Worm (Caenorhabditis elegans) whole organism, L3 larva: ENCODE results near the gene Y43F8B.11.

Experiments used
- R02D3.7 ChIP-seq: fragments of 150-350 bp; optimal IDR thresholded peaks from 2 replicates; lab custom pipeline; 2014; ENCODE audit warnings: missing biosample characterization, missing genetic modification characterization
- aly-2 ChIP-seq: fragments of 150-350 bp; optimal IDR thresholded peaks from 2 replicates; lab custom pipeline; 2014; ENCODE audit warnings: missing biosample characterization, missing genetic modification characterization
- ama-1 ChIP-seq: fragments of 150-350 bp; optimal IDR thresholded peaks from 2 replicates; lab custom pipeline; 2018
- ceh-28 ChIP-seq: fragments of 150-350 bp; optimal IDR thresholded peaks from 2 replicates; lab custom pipeline; 2014; ENCODE audit warnings: missing biosample characterization, missing genetic modification reagents, missing genetic modification characterization
- ceh-82 ChIP-seq: fragments of 150-350 bp; optimal IDR thresholded peaks from 2 replicates; lab custom pipeline; 2014; ENCODE audit warnings: missing biosample characterization, missing genetic modification characterization
- ceh-9 ChIP-seq: sonication (generic microtip); optimal IDR thresholded peaks from 2 replicates; lab custom pipeline; 2018; ENCODE audit warnings: missing biosample characterization, missing genetic modification characterization
- daf-12 ChIP-seq: fragments of 150-350 bp; optimal IDR thresholded peaks from 2 replicates; lab custom pipeline; 2014; ENCODE audit warnings: missing biosample characterization, missing genetic modification reagents, missing genetic modification characterization
- egl-5 ChIP-seq: fragments of 150-350 bp; optimal IDR thresholded peaks from 2 replicates; lab custom pipeline; 2017; ENCODE audit warnings: missing biosample characterization, missing genetic modification reagents, missing genetic modification characterization, inconsistent platforms
- elt-1 ChIP-seq: fragments of 150-350 bp; optimal IDR thresholded peaks from 2 replicates; lab custom pipeline; 2014; ENCODE audit warnings: missing biosample characterization, missing genetic modification characterization
- elt-3 ChIP-seq, 3 experiments: fragments of 150-350 bp in 1 of 3; sonication (generic microtip) in 2 of 3; optimal IDR thresholded peaks; 2 replicates in 2 of 3; 4 replicates in 1 of 3; lab custom pipeline; 2014 to 2017; ENCODE audit warnings: missing biosample characterization in 3 of 3, missing genetic modification characterization in 3 of 3
- fkh-2 ChIP-seq: fragments of 150-350 bp; optimal IDR thresholded peaks from 2 replicates; lab custom pipeline; 2014; ENCODE audit warnings: missing biosample characterization, missing genetic modification reagents, missing genetic modification characterization
- fos-1 ChIP-seq: fragments of 150-350 bp; optimal IDR thresholded peaks from 2 replicates; lab custom pipeline; 2014; ENCODE audit warnings: missing biosample characterization, missing genetic modification characterization
- hmg-11 ChIP-seq: sonication (generic microtip); optimal IDR thresholded peaks from 2 replicates; lab custom pipeline; 2016; ENCODE audit warnings: missing genetic modification characterization, missing compliant biosample characterization
- jun-1 ChIP-seq: fragments of 150-350 bp; optimal IDR thresholded peaks from 2 replicates; lab custom pipeline; 2014; ENCODE audit warnings: missing biosample characterization, missing genetic modification reagents, missing genetic modification characterization
- lin-15B ChIP-seq: fragments of 150-350 bp; optimal IDR thresholded peaks from 2 replicates; lab custom pipeline; 2014; ENCODE audit warnings: missing biosample characterization, missing genetic modification characterization
- mdl-1 ChIP-seq: fragments of 150-350 bp; optimal IDR thresholded peaks from 2 replicates; lab custom pipeline; 2014; ENCODE audit warnings: missing biosample characterization, missing genetic modification characterization
- mml-1 ChIP-seq: fragments of 150-350 bp; sonication (generic microtip); optimal IDR thresholded peaks from 3 replicates; lab custom pipeline; 2014; ENCODE audit warnings: missing biosample characterization, missing genetic modification characterization
- nfya-1 ChIP-seq: sonication (generic microtip); optimal IDR thresholded peaks from 2 replicates; lab custom pipeline; 2017; ENCODE audit warnings: missing genetic modification characterization, mild to moderate bottlenecking, missing compliant biosample characterization, antibody characterized with exemption, moderate library complexity; ENCODE audit not compliant: insufficient read depth
- nhr-11 ChIP-seq: fragments of 150-350 bp; optimal IDR thresholded peaks from 2 replicates; lab custom pipeline; 2014; ENCODE audit warnings: missing biosample characterization, missing genetic modification characterization
- nhr-12 ChIP-seq: fragments of 150-350 bp; optimal IDR thresholded peaks from 2 replicates; lab custom pipeline; 2014; ENCODE audit warnings: missing biosample characterization, missing genetic modification characterization
- nhr-23 ChIP-seq: fragments of 150-350 bp; optimal IDR thresholded peaks from 2 replicates; lab custom pipeline; 2014; ENCODE audit warnings: missing biosample characterization, missing genetic modification reagents, missing genetic modification characterization
- nhr-25 ChIP-seq: sonication (generic microtip); optimal IDR thresholded peaks from 2 replicates; lab custom pipeline; 2017; ENCODE audit warnings: missing biosample characterization, missing genetic modification characterization
- nhr-43 ChIP-seq: sonication (generic microtip); optimal IDR thresholded peaks from 2 replicates; lab custom pipeline; 2016; ENCODE audit warnings: mild to moderate bottlenecking, missing genetic modification characterization, missing compliant biosample characterization; ENCODE audit not compliant: poor library complexity, severe bottlenecking
- nhr-76 ChIP-seq: fragments of 150-350 bp; sonication (generic microtip); optimal IDR thresholded peaks from 5 replicates; lab custom pipeline; 2014; ENCODE audit warnings: missing biosample characterization, missing genetic modification characterization
- nhr-77 ChIP-seq: fragments of 150-350 bp; optimal IDR thresholded peaks from 2 replicates; lab custom pipeline; 2014; ENCODE audit warnings: missing biosample characterization, missing genetic modification characterization
- pha-4 ChIP-seq: fragments of 150-350 bp; optimal IDR thresholded peaks from 2 replicates; lab custom pipeline; 2014; ENCODE audit warnings: missing biosample characterization, missing genetic modification reagents, missing genetic modification characterization
- pqm-1 ChIP-seq: fragments of 150-350 bp; optimal IDR thresholded peaks from 2 replicates; lab custom pipeline; 2017; ENCODE audit warnings: missing biosample characterization, missing genetic modification characterization, inconsistent platforms
- tbx-2 ChIP-seq: sonication (generic microtip); optimal IDR thresholded peaks from 2 replicates; lab custom pipeline; 2016; ENCODE audit warnings: mild to moderate bottlenecking, missing genetic modification characterization, missing compliant biosample characterization
- unc-39 ChIP-seq: sonication (generic microtip); optimal IDR thresholded peaks from 4 replicates; lab custom pipeline; 2017; ENCODE audit warnings: missing biosample characterization, missing genetic modification characterization
- unc-62 ChIP-seq: fragments of 150-350 bp; sonication (generic microtip); optimal IDR thresholded peaks from 4 replicates; lab custom pipeline; 2014; ENCODE audit warnings: missing biosample characterization, missing genetic modification reagents, missing genetic modification characterization
- zag-1 ChIP-seq: fragments of 150-350 bp; optimal IDR thresholded peaks from 2 replicates; lab custom pipeline; 2014; ENCODE audit warnings: missing biosample characterization, missing genetic modification characterization
- ztf-4 ChIP-seq: fragments of 150-350 bp; optimal IDR thresholded peaks from 2 replicates; lab custom pipeline; 2014; ENCODE audit warnings: missing biosample characterization, missing genetic modification characterization

Y43F8B.11 gene

DNA sequence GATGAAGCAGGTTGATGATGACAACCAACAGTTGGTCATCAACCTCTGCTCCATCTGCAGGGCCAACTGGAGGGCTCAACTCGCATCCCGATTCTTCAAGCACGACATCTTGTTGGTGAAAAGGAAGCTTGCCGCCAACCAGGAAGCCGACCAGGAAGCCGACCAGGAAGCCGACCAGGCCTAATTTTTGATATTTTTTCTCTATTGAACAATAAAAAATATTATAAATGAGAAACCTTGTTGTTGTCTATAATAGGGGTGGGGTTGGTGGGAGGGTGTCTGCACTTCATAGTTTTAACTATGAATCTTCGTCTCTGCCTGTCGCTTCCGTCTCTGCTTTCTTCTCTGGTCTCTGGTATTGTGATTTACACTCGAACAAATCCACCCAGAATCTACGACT lies 15.2 kb downstream of the Y43F8B.11 start, which contains the start of gene Y43F8B.18:
Gene Y43F8B.18 (plus strand): TSS at position 301 of the 400 bp plus-strand sequence.
- no peak for TF ChIP-seq jun-1 (tag; lab: Kevin White, UChicago)
- no peak for TF ChIP-seq fos-1 (tag; lab: Kevin White, UChicago)
- TF ChIP-seq daf-12: no peak
- no peak for TF ChIP-seq fkh-2
- TF ChIP-seq nhr-12: no peak
- TF ChIP-seq zag-1 (tag; lab: Kevin White, UChicago): no peak
- TF ChIP-seq tbx-2 (tag; lab: Kevin White, UChicago): no peak
- no peak for TF ChIP-seq R02D3.7
- TF ChIP-seq pqm-1 (tag; lab: Kevin White, UChicago): no peak
- TF ChIP-seq aly-2 (tag; lab: Kevin White, UChicago): no peak
- no peak for TF ChIP-seq ceh-82 (tag; lab: Kevin White, UChicago)
- TF ChIP-seq mdl-1 (tag; lab: Kevin White, UChicago): no peak
- no peak for TF ChIP-seq nhr-11 (tag; lab: Kevin White, UChicago)
- no peak for TF ChIP-seq ceh-28 (tag; lab: Kevin White, UChicago)
- TF ChIP-seq elt-1 (tag; lab: Kevin White, UChicago): no peak
- TF ChIP-seq nhr-25: no peak
- no peak for TF ChIP-seq egl-5 (tag; lab: Kevin White, UChicago)

DNA sequence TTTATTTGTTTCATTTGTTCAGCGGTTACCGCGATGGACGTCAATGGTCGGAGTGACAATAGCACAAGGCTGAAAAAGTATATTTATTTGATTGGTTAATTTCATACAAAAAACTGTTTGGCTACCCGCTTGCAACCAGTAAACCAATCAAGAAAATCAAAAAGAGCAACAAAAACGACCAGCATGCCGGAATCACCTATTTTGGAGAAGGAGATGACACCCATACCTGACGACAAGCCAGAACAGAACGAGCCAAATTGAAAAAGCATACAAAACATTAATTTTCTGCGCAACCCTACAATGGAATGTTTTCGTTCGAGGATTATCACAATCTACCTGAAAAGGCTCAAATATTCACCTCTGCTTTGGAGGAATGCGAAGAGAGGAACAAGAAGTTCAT lies 20.0 kb downstream of the Y43F8B.11 start, which contains the start of gene Y43F8B.7:
Gene Y43F8B.7 (plus strand): TSS at position 301 of the 400 bp plus-strand sequence.
- TF ChIP-seq mml-1 (no peak), nhr-77 (tag; lab: Kevin White, UChicago) (no peak), nhr-76 (no peak), nhr-23 (tag; lab: Kevin White, UChicago) (no peak), unc-39 (tag; lab: Kevin White, UChicago) (no peak), aly-2 (tag; lab: Kevin White, UChicago) (no peak)

DNA sequence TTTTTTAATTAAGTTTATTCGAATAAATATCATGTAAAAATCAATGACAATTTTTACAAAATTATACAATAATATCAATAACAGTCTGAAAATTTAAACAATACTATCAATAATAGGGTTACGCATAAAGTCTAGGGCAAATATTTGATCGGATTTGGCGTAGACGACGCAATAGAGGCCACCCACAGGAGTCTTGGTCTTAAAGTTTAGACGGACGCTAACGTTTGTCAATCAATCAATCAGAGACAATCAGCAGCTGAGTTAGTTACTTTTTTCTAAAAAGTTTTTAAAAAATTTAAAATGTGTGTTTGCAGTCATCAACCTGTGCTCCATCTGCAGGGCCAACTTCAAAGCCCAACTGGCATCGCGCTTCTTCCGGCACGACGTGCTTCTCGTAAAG lies 20.8 kb downstream of the Y43F8B.11 start, which contains the start of gene Y43F8B.29:
Gene Y43F8B.29 (plus strand): TSS at position 301 of the 400 bp plus-strand sequence.
- TF ChIP-seq ceh-9 (no peak), ama-1 (no peak), nfya-1 (tag; lab: Kevin White, UChicago) (no peak), elt-3 (tag; optimal IDR thresholded peaks at IDR 0.05; lab: Kevin White, UChicago) (no peak), unc-62 (GFP tag; lab: Kevin White, UChicago) (no peak), hmg-11 (tag; lab: Kevin White, UChicago) (no peak)

DNA sequence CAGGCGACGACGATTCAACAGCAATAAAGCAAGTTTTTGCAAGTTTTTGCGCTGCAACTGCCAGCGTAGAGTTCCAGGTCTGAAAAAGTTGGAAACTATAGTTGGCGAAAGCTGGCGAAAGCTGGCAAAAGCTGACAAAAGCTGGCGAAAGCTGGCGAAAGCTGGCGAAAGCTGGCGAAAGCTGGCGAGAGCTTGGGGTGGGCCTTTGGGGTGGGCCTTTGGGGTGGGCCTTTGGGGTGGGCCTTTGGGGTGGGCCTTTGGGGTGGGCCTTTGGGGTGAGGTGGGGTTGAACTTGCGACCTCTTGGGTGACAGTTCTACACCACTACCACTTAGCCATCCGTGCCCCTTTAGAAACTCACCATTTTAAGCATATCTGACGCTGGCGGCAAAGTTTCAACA lies 24.7 kb downstream of the Y43F8B.11 start:
- TF ChIP-seq ceh-28 (tag; lab: Kevin White, UChicago) (no peak), ama-1 (no peak), jun-1 (tag; lab: Kevin White, UChicago) (no peak), fos-1 (tag; lab: Kevin White, UChicago) (no peak)
- TF ChIP-seq, all 47 proteins: peak for 0

DNA sequence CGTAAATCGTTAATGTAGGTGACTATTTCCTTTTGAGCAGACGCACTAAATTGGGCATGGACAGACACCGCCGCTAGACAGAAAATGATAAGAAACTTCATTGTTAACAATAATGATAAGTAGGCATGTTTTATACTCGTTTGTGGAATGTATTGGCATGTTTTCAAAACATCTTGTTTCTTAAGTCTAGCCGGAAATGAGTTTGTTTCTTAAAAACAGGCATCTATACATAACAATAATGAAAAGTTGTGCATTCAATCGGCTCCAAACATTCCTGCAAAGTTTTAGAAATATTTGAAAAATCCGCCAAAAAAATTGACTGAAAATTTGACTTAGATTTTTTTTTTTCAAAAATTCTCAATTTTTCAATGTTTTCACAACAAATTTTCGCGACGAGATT lies 25.1 kb downstream of the Y43F8B.11 start, which contains the start of gene scl-21:
Gene scl-21 (minus strand): TSS at position 101 of the 400 bp plus-strand sequence.
- TF ChIP-seq nhr-43 (tag; lab: Kevin White, UChicago): no peak
- no peak for TF ChIP-seq nhr-23 (tag; lab: Kevin White, UChicago)
- no peak for TF ChIP-seq jun-1 (tag; lab: Kevin White, UChicago)
- TF ChIP-seq ceh-28 (tag; lab: Kevin White, UChicago): no peak
- no peak for TF ChIP-seq pha-4 (tag; lab: Kevin White, UChicago)
- TF ChIP-seq ztf-4 (tag; lab: Kevin White, UChicago): no peak
- no peak for TF ChIP-seq aly-2 (tag; lab: Kevin White, UChicago)

DNA sequence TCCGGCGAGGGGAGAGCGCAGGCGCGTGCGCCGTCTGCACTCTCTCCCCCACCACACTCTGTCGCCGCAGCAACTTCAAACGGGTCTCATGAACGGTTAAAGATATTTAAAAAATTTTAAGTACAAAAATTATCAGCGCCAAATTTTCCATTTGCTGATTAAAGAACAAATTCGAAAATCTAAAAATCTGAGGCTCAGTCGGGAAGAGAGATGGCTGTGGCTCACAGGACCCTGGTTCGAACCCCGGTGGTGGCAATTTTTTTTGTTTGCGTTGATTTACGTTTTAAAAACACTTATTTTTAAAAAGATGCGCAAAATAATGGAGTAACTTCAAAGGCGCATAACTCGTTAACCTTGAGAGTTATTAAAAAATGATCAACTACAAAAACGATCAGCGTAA lies 26.6 kb downstream of the Y43F8B.11 start:
- TF ChIP-seq lin-15B (tag; lab: Kevin White, UChicago) (no peak), nhr-11 (tag; lab: Kevin White, UChicago) (no peak), elt-3 (tag; optimal IDR thresholded peaks at IDR 0.05; lab: Kevin White, UChicago) (no peak)
